Fruit fly (Drosophila melanogaster) Kc167 (cell line): ENCODE results near the gene CG14115.

ENCODE experiments used
- Sin3A ChIP-seq: fragments of >200 bp; optimal IDR thresholded peaks from 2 replicates; lab custom pipeline; 2018; ENCODE audit warnings: missing external identifiers
- h ChIP-seq: fragments of >200 bp; optimal IDR thresholded peaks from 3 replicates; lab custom pipeline; 2018; ENCODE audit warnings: missing external identifiers
- insv ChIP-seq: fragments of >200 bp; optimal IDR thresholded peaks from 3 replicates; lab custom pipeline; 2018; ENCODE audit warnings: missing external identifiers
- psq ChIP-seq: fragments of >200 bp; optimal IDR thresholded peaks from 2 replicates; lab custom pipeline; 2017; ENCODE audit warnings: missing external identifiers
- ttk ChIP-seq: sonication (Bioruptor generic); optimal IDR thresholded peaks from 2 replicates; lab custom pipeline; 2017; ENCODE audit warnings: missing external identifiers

- no peak for TF ChIP-seq ttk (lab: Kevin White, UChicago)
- no peak for TF ChIP-seq psq
- no peak for TF ChIP-seq Sin3A (lab: Kevin White, UChicago)
- no peak for TF ChIP-seq insv
- TF ChIP-seq h (lab: Kevin White, UChicago) = no peak
These were observed 29.9 kb downstream of the CG14115 start for dm6 chr3L:13031326-13031725.
